Worm (Caenorhabditis elegans): ENCODE results near the gene fbxa-89.

Gene fbxa-89

DNA sequence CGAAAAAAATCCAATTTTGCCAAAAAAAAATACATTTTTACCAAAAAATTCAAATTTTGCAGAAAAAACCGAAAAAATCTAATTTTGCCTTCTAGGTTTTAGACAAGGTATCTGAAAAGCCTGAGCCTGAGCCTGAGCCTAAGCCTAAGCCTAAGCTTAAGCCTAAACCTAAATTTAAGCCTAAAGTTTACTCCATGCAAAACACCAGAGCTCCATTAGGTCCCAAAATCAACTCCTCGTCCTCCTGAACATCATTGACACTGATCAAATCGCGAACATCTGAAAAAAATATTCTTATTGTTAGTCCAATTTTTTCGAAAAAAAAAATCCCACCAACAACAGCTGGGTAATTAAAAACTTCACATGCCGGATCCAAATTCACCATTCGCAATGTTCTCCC, 17.9 kb upstream of the fbxa-89 start:
- TF ChIP-seq B0310.2 (tag; optimal IDR thresholded peaks at IDR 0.05), result no peak
- no peak for TF ChIP-seq tra-4 (tag; optimal IDR thresholded peaks at IDR 0.05)
- TF ChIP-seq aly-1 (tag; optimal IDR thresholded peaks at IDR 0.05), result no peak
- TF ChIP-seq hnd-1 (tag; optimal IDR thresholded peaks at IDR 0.05), result no peak
- no peak for TF ChIP-seq tbx-37 (GFP tag; conservative IDR thresholded peaks at IDR 0.05)
- no peak for TF ChIP-seq ceh-13 (GFP tag; optimal IDR thresholded peaks at IDR 0.05)
- no peak for TF ChIP-seq tbx-11 (GFP tag; IDR thresholded peaks at IDR 0.05)

DNA sequence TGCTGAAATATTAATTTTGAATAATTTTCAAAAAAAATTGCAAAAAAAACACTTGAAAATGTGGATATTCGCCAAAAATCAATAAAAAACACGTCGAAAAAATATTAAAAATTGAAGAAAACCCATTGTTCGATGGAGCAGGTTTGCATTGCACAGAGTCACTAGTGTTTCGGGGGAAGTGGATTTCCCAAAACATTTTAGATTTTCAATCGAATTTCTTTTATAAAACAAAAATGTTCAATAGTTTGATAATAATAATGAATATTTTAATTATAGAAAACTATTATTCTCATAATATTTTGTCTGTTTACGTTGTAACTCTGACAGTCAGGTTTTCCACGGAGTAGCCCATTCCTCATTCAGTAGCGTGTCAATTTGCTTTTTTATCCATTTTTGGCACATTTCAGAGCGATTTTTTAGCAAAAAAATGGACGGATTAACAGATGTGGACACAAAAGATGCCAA, 17.3 kb upstream of the fbxa-89 start, which contains the start of the genes gex-4 and gphr-1:
gex-4 (minus strand) TSS at position 2 of the 465 bp plus-strand sequence.
gphr-1 (plus strand) TSS at position 415 of the 465 bp plus-strand sequence.
- TF ChIP-seq flt-1 (GFP tag; IDR thresholded peaks at IDR 0.05), result no peak
- TF ChIP-seq tbx-37 (GFP tag; conservative IDR thresholded peaks at IDR 0.05), result 0 out of 2 replicates have a peak, but pooled peaks have one; percentile 2
- no peak for TF ChIP-seq B0310.2 (tag; optimal IDR thresholded peaks at IDR 0.05)

DNA sequence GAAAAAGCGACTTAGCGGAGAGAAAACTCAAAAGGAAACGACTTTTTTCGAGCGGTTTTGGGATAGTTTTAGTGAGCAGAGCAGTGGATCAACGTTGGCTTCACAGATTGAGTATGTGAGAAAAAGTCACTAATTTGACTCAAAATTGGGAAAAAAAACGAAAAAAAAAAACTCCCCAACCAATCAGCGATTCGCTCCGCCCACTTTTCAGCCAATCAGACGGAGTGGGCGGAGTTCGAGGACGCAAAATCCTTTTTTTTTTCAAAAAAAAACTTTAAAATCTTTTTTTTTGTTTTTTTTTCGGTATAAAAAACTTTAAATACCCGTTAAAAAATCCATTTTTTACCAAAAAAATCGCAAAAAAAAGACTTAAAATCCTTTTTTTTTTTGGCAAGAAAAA, 15.2 kb upstream of the fbxa-89 start:
- TF ChIP-seq B0310.2 (tag; optimal IDR thresholded peaks at IDR 0.05) (no peak), F13C5.2 (tag; optimal IDR thresholded peaks at IDR 0.05) (no peak), scrt-1 (GFP tag; IDR thresholded peaks at IDR 0.05) (no peak), pes-1 (GFP tag; IDR thresholded peaks at IDR 0.05) (no peak), tbx-37 (GFP tag; conservative IDR thresholded peaks at IDR 0.05) (no peak), ceh-13 (GFP tag; optimal IDR thresholded peaks at IDR 0.05) (no peak)

DNA sequence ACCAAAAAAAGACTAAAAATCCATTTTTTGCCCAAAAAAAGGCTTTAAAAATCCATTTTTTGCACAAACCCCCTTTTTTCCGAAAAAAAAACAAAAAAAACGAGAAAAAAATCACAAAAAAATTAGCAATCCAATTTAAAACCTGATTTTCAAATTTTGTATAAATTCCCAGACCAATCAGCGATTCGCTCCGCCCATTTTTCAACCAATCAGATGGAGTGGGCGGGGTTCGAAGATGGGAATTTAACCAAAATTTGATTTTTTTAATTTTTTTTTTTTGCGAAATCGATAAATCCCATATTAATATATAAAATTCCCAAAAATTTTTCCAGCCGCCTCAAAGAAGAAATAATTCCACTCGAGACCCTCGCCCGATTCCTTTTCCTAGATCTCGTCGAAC, 14.5 kb upstream of the fbxa-89 start:
- TF ChIP-seq tra-4 (tag; optimal IDR thresholded peaks at IDR 0.05) (no peak), pes-1 (GFP tag; IDR thresholded peaks at IDR 0.05) (no peak), ceh-36 (tag; optimal IDR thresholded peaks at IDR 0.05) (no peak), aly-1 (tag; optimal IDR thresholded peaks at IDR 0.05) (no peak), flt-1 (GFP tag; IDR thresholded peaks at IDR 0.05) (no peak), ets-7 (tag; optimal IDR thresholded peaks at IDR 0.05) (no peak), hnd-1 (tag; optimal IDR thresholded peaks at IDR 0.05) (no peak), ceh-13 (GFP tag; optimal IDR thresholded peaks at IDR 0.05) (no peak), hmg-4 (GFP tag; optimal IDR thresholded peaks at IDR 0.05) (no peak), tbx-11 (GFP tag; IDR thresholded peaks at IDR 0.05) (no peak), hmbx-1 (tag; optimal IDR thresholded peaks at IDR 0.05) (no peak), ama-1 (optimal IDR thresholded peaks at IDR 0.05) (no peak), sea-1 (GFP tag; conservative IDR thresholded peaks at IDR 0.05) (no peak), scrt-1 (GFP tag; IDR thresholded peaks at IDR 0.05) (no peak), B0310.2 (tag; optimal IDR thresholded peaks at IDR 0.05) (no peak), tbx-37 (GFP tag; conservative IDR thresholded peaks at IDR 0.05) (no peak), F13C5.2 (tag; optimal IDR thresholded peaks at IDR 0.05) (no peak)

DNA sequence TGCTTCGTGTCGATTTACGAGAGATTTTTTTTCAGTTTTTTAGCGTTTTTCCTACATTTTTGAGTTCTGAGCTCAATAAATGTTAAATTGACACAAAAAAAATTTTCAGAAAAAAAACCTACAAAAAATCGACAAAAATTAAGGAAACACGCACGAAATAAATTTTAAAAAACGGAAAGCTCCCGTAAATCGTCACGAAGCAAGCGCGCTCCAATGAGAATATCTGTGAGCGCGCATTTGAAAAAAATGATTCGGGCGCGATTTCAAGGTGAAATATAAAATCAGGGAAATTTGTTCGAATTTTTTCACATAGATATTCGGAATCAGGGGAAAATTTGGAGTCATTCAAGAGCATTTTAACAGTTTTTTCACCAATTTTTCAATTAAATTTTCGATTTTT, 12.8 kb upstream of the fbxa-89 start:
- TF ChIP-seq scrt-1 (GFP tag; IDR thresholded peaks at IDR 0.05), result no peak
- no peak for TF ChIP-seq ama-1 (optimal IDR thresholded peaks at IDR 0.05)
- no peak for TF ChIP-seq tbx-11 (GFP tag; IDR thresholded peaks at IDR 0.05)
- TF ChIP-seq ceh-36 (tag; optimal IDR thresholded peaks at IDR 0.05), result no peak
- TF ChIP-seq F13C5.2 (tag; optimal IDR thresholded peaks at IDR 0.05), result no peak
- TF ChIP-seq B0310.2 (tag; optimal IDR thresholded peaks at IDR 0.05), result no peak
- TF ChIP-seq sea-1 (GFP tag; conservative IDR thresholded peaks at IDR 0.05), result no peak
- no peak for TF ChIP-seq tra-4 (tag; optimal IDR thresholded peaks at IDR 0.05)
- TF ChIP-seq aly-1 (tag; optimal IDR thresholded peaks at IDR 0.05), result no peak
- no peak for TF ChIP-seq hmg-4 (GFP tag; optimal IDR thresholded peaks at IDR 0.05)
- TF ChIP-seq ets-7 (tag; optimal IDR thresholded peaks at IDR 0.05), result no peak

DNA sequence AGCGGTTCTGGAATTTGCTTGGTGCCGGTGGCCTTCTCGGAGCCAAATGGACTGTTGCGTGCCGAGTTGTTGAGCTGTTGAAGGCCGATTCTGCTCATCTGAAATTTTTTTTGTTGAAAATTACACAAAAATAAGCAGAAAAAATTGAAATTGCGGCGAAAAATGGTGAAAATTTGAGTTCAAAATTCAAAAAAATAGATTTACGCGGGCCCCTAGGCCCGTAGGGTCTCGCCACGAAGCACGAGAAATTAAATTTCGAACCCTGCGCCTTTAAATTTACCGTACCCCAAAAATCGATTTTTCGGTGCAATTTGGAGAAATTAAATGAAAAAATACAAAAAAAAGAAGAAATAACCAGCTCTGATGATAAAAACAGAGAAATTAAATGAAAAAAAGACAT, 10.8 kb upstream of the fbxa-89 start, which contains the start of gene gmn-1:
gmn-1 (minus strand) TSS at position 98 of the 400 bp plus-strand sequence.
- TF ChIP-seq pes-1 (GFP tag; IDR thresholded peaks at IDR 0.05) (peak; percentile 13; the same call in 1 of the 2 replicates), ceh-13 (GFP tag; optimal IDR thresholded peaks at IDR 0.05) (no peak), scrt-1 (GFP tag; IDR thresholded peaks at IDR 0.05) (no peak), hnd-1 (tag; optimal IDR thresholded peaks at IDR 0.05) (no peak), tbx-37 (GFP tag; conservative IDR thresholded peaks at IDR 0.05) (no peak)

DNA sequence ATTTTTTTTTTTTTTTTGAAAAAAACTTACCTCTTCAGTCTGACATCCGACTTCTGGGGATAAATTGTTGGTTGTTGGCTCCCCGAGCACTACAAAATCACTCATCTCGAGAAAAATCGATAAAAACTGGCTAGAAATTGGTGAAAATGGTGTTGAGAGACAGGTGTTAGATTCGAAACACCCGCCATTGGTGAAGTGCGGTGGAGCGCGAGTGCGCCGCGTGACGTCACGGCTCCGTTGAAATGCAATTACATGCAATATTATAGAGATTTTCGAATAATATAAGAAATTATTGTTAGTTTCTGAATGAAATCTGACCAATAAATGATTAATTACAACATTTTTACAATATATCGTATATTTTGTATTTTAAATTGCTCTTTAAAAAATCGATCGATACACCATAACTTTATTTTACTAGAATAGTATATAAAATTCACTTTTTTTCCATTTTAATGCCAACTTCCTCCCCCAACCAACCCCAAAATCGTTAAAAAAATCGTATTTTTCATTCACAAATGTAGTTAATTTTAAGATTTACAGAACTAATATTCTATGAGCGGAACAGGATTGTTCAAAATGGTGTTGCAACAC, 9.8 kb upstream of the fbxa-89 start, which contains the start of the genes Y75B8A.18 and Y75B8A.19:
Y75B8A.18 (minus strand) TSS at position 142 of the 594 bp plus-strand sequence.
Y75B8A.19 (plus strand) TSS at position 544 of the 594 bp plus-strand sequence.
- TF ChIP-seq tbx-37 (GFP tag; conservative IDR thresholded peaks at IDR 0.05), result no peak

DNA sequence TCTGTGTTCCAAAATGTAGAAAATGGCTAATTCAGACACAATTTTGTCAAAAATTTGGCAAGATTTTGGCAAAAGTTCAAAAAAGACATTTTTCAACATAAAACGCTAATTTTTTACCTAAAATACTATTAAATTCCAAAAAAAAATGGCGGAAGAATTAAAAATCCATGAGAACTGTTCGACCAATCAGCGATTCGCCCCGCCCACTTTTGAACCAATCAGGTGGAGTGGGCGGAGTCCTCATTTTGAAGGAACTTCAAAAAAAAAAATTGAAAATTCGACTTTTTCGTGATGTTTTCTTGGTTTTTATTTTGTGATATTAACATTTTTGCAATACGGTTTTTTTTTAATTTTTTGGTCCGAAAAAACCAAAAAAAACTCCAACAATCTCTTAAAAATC, 8.0 kb upstream of the fbxa-89 start:
- TF ChIP-seq tbx-37 (GFP tag; conservative IDR thresholded peaks at IDR 0.05) (no peak), pes-1 (GFP tag; IDR thresholded peaks at IDR 0.05) (no peak), aly-1 (tag; optimal IDR thresholded peaks at IDR 0.05) (no peak), ceh-13 (GFP tag; optimal IDR thresholded peaks at IDR 0.05) (no peak), sea-1 (GFP tag; conservative IDR thresholded peaks at IDR 0.05) (no peak), B0310.2 (tag; optimal IDR thresholded peaks at IDR 0.05) (no peak), tbx-11 (GFP tag; IDR thresholded peaks at IDR 0.05) (no peak), hnd-1 (tag; optimal IDR thresholded peaks at IDR 0.05) (no peak)

DNA sequence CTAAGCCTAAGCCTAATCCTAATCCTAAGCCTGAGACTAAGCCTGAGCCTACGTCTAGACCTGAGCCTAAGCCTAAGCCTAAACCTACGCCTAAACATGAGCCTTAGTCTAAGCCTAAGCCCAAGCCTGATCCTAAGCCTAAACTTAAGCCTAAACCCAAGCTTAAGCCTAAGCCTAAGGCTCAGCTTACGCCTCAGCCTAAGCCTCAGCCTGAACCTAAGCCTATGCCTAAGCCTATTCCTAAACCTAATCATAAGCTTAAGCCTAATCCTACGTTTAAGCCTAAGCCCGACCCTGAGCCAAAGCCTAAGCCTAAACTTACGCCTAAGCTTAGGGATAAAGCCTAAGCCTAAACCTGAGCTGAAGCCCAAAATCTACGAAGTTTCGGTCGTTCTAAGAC, 5.8 kb upstream of the fbxa-89 start:
- no peak for TF ChIP-seq scrt-1 (GFP tag; IDR thresholded peaks at IDR 0.05)
- TF ChIP-seq ceh-36 (tag; optimal IDR thresholded peaks at IDR 0.05), result peak; percentile 92

All from whole organism, early embryonic.